Comparison of ENCODE assay signal across 5 fruit fly cellular contexts in genomic region chrX:16072193-16072592, dm6.
TF ChIP-seq lines count a peak whose summit lies in the region.

No protein-coding gene starts in this region.

- TF ChIP-seq CTCF in whole organism, embryonic (GFP tag; optimal IDR thresholded peaks at IDR 0.05; lab: Kevin White, UChicago): no peak

TF ChIP-seq in whole organism, adult, 20 proteins besides CTCF, POLR2A, EP300 and RAD21:
- TF ChIP-seq bab1 (GFP tag; optimal IDR thresholded peaks at IDR 0.05; lab: Kevin White, UChicago) (peak; percentile 27), CG12768 (GFP tag; optimal IDR thresholded peaks at IDR 0.05; lab: Kevin White, UChicago) (no peak), CG33017 (tag; optimal IDR thresholded peaks at IDR 0.05; lab: Kevin White, UChicago) (no peak), tj (GFP tag; optimal IDR thresholded peaks at IDR 0.05; lab: Kevin White, UChicago) (peak; percentile 94), ovo (GFP tag; optimal IDR thresholded peaks at IDR 0.05; lab: Kevin White, UChicago) (no peak), pad (GFP tag; optimal IDR thresholded peaks at IDR 0.05; lab: Kevin White, UChicago) (no peak), cic (GFP tag; optimal IDR thresholded peaks at IDR 0.05; lab: Kevin White, UChicago) (no peak), CG11617 (GFP tag; optimal IDR thresholded peaks at IDR 0.05; lab: Kevin White, UChicago) (no peak), Crg-1 (GFP tag; optimal IDR thresholded peaks at IDR 0.05; lab: Kevin White, UChicago) (no peak)

TF ChIP-seq in whole organism, embryonic, 481 proteins besides CTCF, POLR2A, EP300 and RAD21:
- no peak for TF ChIP-seq Ets97D (GFP tag; optimal IDR thresholded peaks at IDR 0.05; lab: Kevin White, UChicago)
- no peak for TF ChIP-seq Doc2 (GFP tag; IDR thresholded peaks at IDR 0.05; lab: Robert Waterston, UW)
- no peak for TF ChIP-seq CG11504 (tag; optimal IDR thresholded peaks at IDR 0.05; lab: Kevin White, UChicago)
- peak; percentile 21 for TF ChIP-seq Ets65A (GFP tag; lab: Kevin White, UChicago)
- TF ChIP-seq Med (GFP tag; lab: Kevin White, UChicago): peak; percentile 23
- TF ChIP-seq gem (tag; optimal IDR thresholded peaks at IDR 0.05; lab: Kevin White, UChicago): peak; percentile 9
- TF ChIP-seq twi (tag; optimal IDR thresholded peaks at IDR 0.05; lab: Kevin White, UChicago): no peak
- peak; percentile 16 for TF ChIP-seq cg (GFP tag; optimal IDR thresholded peaks at IDR 0.05; lab: Kevin White, UChicago)
- peak; percentile 37 for TF ChIP-seq sens (GFP tag; lab: Kevin White, UChicago)
- TF ChIP-seq CG2120 (GFP tag; optimal IDR thresholded peaks at IDR 0.05; lab: Kevin White, UChicago): peak; percentile 12
- TF ChIP-seq PHDP (tag; optimal IDR thresholded peaks at IDR 0.05; lab: Kevin White, UChicago): peak; percentile 22
- peak in 1 of 2 experiments; percentile 19 for TF ChIP-seq eve (GFP tag; optimal IDR thresholded peaks at IDR 0.05; lab: Kevin White, UChicago)
- TF ChIP-seq Hmx (GFP tag; optimal IDR thresholded peaks at IDR 0.05; lab: Kevin White, UChicago): no peak
- TF ChIP-seq D19A (tag; optimal IDR thresholded peaks at IDR 0.05; lab: Kevin White, UChicago): peak; percentile 42
- TF ChIP-seq tin (GFP tag; optimal IDR thresholded peaks at IDR 0.05; lab: Kevin White, UChicago): no peak

TF ChIP-seq in whole organism, prepupa, 60 proteins besides CTCF, POLR2A, EP300 and RAD21 (continues in another document):
- TF ChIP-seq Ets21C (GFP tag; optimal IDR thresholded peaks at IDR 0.05; lab: Kevin White, UChicago): no peak
- peak; percentile 6 for TF ChIP-seq CG31627 (GFP tag; optimal IDR thresholded peaks at IDR 0.05; lab: Kevin White, UChicago)
- TF ChIP-seq CG11294 (GFP tag; IDR thresholded peaks at IDR 0.05; lab: Robert Waterston, UW): no peak
- TF ChIP-seq svp (GFP tag; lab: Kevin White, UChicago): no peak
- no peak for TF ChIP-seq Lpt (GFP tag; optimal IDR thresholded peaks at IDR 0.05; lab: Kevin White, UChicago)
- no peak for TF ChIP-seq vri (GFP tag; optimal IDR thresholded peaks at IDR 0.05; lab: Kevin White, UChicago)
- 0 out of 2 replicates have a peak, but pooled peaks have one; percentile 26 for TF ChIP-seq CG15336 (GFP tag; IDR thresholded peaks at IDR 0.05; lab: Robert Waterston, UW)
- TF ChIP-seq fd59A (GFP tag; optimal IDR thresholded peaks at IDR 0.05; lab: Kevin White, UChicago): no peak
- no peak for TF ChIP-seq Gug (GFP tag; IDR thresholded peaks at IDR 0.05; lab: Robert Waterston, UW)
- TF ChIP-seq CG16779 (tag; optimal IDR thresholded peaks at IDR 0.05; lab: Kevin White, UChicago): no peak
- no peak for TF ChIP-seq CG6276 (GFP tag; optimal IDR thresholded peaks at IDR 0.05; lab: Kevin White, UChicago)
- no peak for TF ChIP-seq CG32006 (GFP tag; optimal IDR thresholded peaks at IDR 0.05; lab: Kevin White, UChicago)
- no peak for TF ChIP-seq CG4318 (GFP tag; optimal IDR thresholded peaks at IDR 0.05; lab: Kevin White, UChicago)
- TF ChIP-seq CG6163 (GFP tag; IDR thresholded peaks at IDR 0.05; lab: Robert Waterston, UW): no peak
- TF ChIP-seq ss (GFP tag; optimal IDR thresholded peaks at IDR 0.05; lab: Kevin White, UChicago): no peak
- no peak for TF ChIP-seq achi (GFP tag; optimal IDR thresholded peaks at IDR 0.05; lab: Kevin White, UChicago)
- TF ChIP-seq Ets96B (tag; optimal IDR thresholded peaks at IDR 0.05; lab: Kevin White, UChicago): peak; percentile 3
- TF ChIP-seq fd85E (GFP tag; optimal IDR thresholded peaks at IDR 0.05; lab: Kevin White, UChicago): no peak
- no peak for TF ChIP-seq CG3032 (tag; optimal IDR thresholded peaks at IDR 0.05; lab: Kevin White, UChicago)
- TF ChIP-seq cyc (GFP tag; optimal IDR thresholded peaks at IDR 0.05; lab: Kevin White, UChicago): no peak
- TF ChIP-seq fkh (GFP tag; optimal IDR thresholded peaks at IDR 0.05; lab: Kevin White, UChicago): no peak
- no peak for TF ChIP-seq Eip93F (GFP tag; optimal IDR thresholded peaks at IDR 0.05; lab: Kevin White, UChicago)
- no peak for TF ChIP-seq Sox15 (GFP tag; optimal IDR thresholded peaks at IDR 0.05; lab: Kevin White, UChicago)
- TF ChIP-seq CG11902 (GFP tag; optimal IDR thresholded peaks at IDR 0.05; lab: Kevin White, UChicago): no peak
- TF ChIP-seq eg (GFP tag; IDR thresholded peaks at IDR 0.05; lab: Robert Waterston, UW): no peak

TF ChIP-seq in whole organism, pupa, 21 proteins besides CTCF, POLR2A, EP300 and RAD21:
- no peak for TF ChIP-seq CG13204 (GFP tag; optimal IDR thresholded peaks at IDR 0.05; lab: Kevin White, UChicago)
- peak; percentile 1 for TF ChIP-seq gl (tag; optimal IDR thresholded peaks at IDR 0.05; lab: Kevin White, UChicago)

TF ChIP-seq in whole organism, wandering third instar larva, 38 proteins besides CTCF, POLR2A, EP300 and RAD21:
- TF ChIP-seq fru (GFP tag; optimal IDR thresholded peaks at IDR 0.05; lab: Kevin White, UChicago) (peak; percentile 0), brk (GFP tag; optimal IDR thresholded peaks at IDR 0.05; lab: Kevin White, UChicago) (no peak), h (GFP tag; optimal IDR thresholded peaks at IDR 0.05; lab: Kevin White, UChicago) (peak; percentile 6), CrebA (GFP tag; optimal IDR thresholded peaks at IDR 0.05; lab: Kevin White, UChicago; ENCODE audit: borderline replicate concordance) (peak; percentile 70), Jra (GFP tag; optimal IDR thresholded peaks at IDR 0.05; lab: Kevin White, UChicago) (no peak), OdsH (GFP tag; optimal IDR thresholded peaks at IDR 0.05; lab: Kevin White, UChicago) (no peak)
TF ChIP-seq in whole organism, wandering third instar larva: peak in this region for 3.
